Fruit fly (Drosophila melanogaster) whole organism, embryonic: Measurements from ENCODE around the gene CG15406.

Experiments
- ATbp ChIP-seq: fragments of 200-800 bp; sonication (Bioruptor generic); optimal IDR thresholded peaks from 2 replicates; lab custom pipeline; 2017; ENCODE audit warnings: missing biosample characterization, mild to moderate bottlenecking, missing genetic modification characterization, missing genetic modification reagents
- Asciz ChIP-seq: fragments of 200-800 bp; sonication (Bioruptor generic); optimal IDR thresholded peaks from 2 replicates; lab custom pipeline; 2017; ENCODE audit warnings: missing biosample characterization, mild to moderate bottlenecking, missing genetic modification characterization, missing genetic modification reagents
- Atf6 ChIP-seq: fragments of 200-800 bp; sonication (Bioruptor generic); IDR thresholded peaks from 2 replicates; pipeline ENCODE4 v1.3.6; 2022; ENCODE audit warnings: missing biosample characterization, missing genetic modification characterization
- B-H1 ChIP-seq: fragments of 200-800 bp; sonication (Bioruptor generic); IDR thresholded peaks from 3 replicates; pipeline ENCODE4 v1.3.6; 2022; ENCODE audit warnings: missing biosample characterization, missing genetic modification characterization
- Bgb ChIP-seq: fragments of 200-800 bp; sonication (Bioruptor generic); IDR thresholded peaks from 2 replicates; pipeline ENCODE4 v1.3.6; 2022; ENCODE audit warnings: missing biosample characterization, missing genetic modification characterization; ENCODE audit not compliant: partially characterized antibody
- CG10209 ChIP-seq: fragments of 200-800 bp; sonication (Bioruptor generic); optimal IDR thresholded peaks from 3 replicates; lab custom pipeline; 2017; ENCODE audit warnings: missing biosample characterization, mild to moderate bottlenecking, missing genetic modification characterization, missing genetic modification reagents
- CG10565 ChIP-seq: fragments of 200-800 bp; sonication (Bioruptor generic); optimal IDR thresholded peaks from 3 replicates; lab custom pipeline; 2016; ENCODE audit warnings: missing biosample characterization, mild to moderate bottlenecking, missing genetic modification characterization
- CG11093 ChIP-seq: fragments of 200-800 bp; sonication (Bioruptor generic); IDR thresholded peaks from 3 replicates; pipeline ENCODE4 v1.3.6; 2022; ENCODE audit warnings: missing biosample characterization, missing genetic modification characterization
- CG11456 ChIP-seq: fragments of 200-800 bp; sonication (Bioruptor generic); IDR thresholded peaks from 3 replicates; pipeline ENCODE4 v1.3.6; 2022; ENCODE audit warnings: missing biosample characterization, missing genetic modification characterization
- CG11560 ChIP-seq: fragments of 200-800 bp; sonication (Bioruptor generic); IDR thresholded peaks from 3 replicates; pipeline ENCODE4 v1.3.6; 2022; ENCODE audit warnings: missing biosample characterization, missing genetic modification characterization
- CG12071 ChIP-seq: fragments of 200-800 bp; sonication (Bioruptor generic); optimal IDR thresholded peaks from 3 replicates; lab custom pipeline; 2018; ENCODE audit warnings: missing biosample characterization, mild to moderate bottlenecking, missing genetic modification characterization
- CG14965 ChIP-seq: fragments of 200-800 bp; sonication (Bioruptor generic); optimal IDR thresholded peaks from 2 replicates; lab custom pipeline; 2016; ENCODE audit warnings: missing biosample characterization, missing genetic modification characterization, borderline replicate concordance
- CG15479 ChIP-seq: fragments of 200-800 bp; sonication (Bioruptor generic); optimal IDR thresholded peaks from 3 replicates; lab custom pipeline; 2019; ENCODE audit warnings: missing biosample characterization, mild to moderate bottlenecking, missing genetic modification characterization, moderate library complexity
- CG1832 ChIP-seq: fragments of 200-800 bp; sonication (Bioruptor generic); optimal IDR thresholded peaks from 2 replicates; lab custom pipeline; 2017; ENCODE audit warnings: missing biosample characterization, mild to moderate bottlenecking, missing genetic modification characterization, inconsistent platforms
- CG31365 ChIP-seq: fragments of 200-800 bp; sonication (Bioruptor generic); optimal IDR thresholded peaks from 2 replicates; lab custom pipeline; 2018; ENCODE audit warnings: missing biosample characterization, mild to moderate bottlenecking, missing genetic modification characterization
- CG32532 ChIP-seq: fragments of 200-800 bp; sonication (Bioruptor generic); IDR thresholded peaks from 2 replicates; pipeline ENCODE4 v1.3.6; 2022; ENCODE audit warnings: missing biosample characterization, missing genetic modification characterization
- CG43689 ChIP-seq: fragments of 200-800 bp; sonication (Bioruptor generic); IDR thresholded peaks from 2 replicates; pipeline ENCODE4 v1.3.6; 2022; ENCODE audit warnings: missing biosample characterization, missing genetic modification characterization
- CG4404 ChIP-seq: fragments of 200-800 bp; sonication (Bioruptor generic); IDR thresholded peaks from 2 replicates; pipeline ENCODE4 v1.3.6; 2022; ENCODE audit warnings: missing biosample characterization, missing genetic modification characterization
- CG9727 ChIP-seq: fragments of 200-800 bp; sonication (Bioruptor generic); optimal IDR thresholded peaks from 3 replicates; lab custom pipeline; 2017; ENCODE audit warnings: missing biosample characterization, mild to moderate bottlenecking, missing genetic modification characterization
- Camta ChIP-seq: fragments of 200-800 bp; sonication (Bioruptor generic); optimal IDR thresholded peaks from 2 replicates; lab custom pipeline; 2016; ENCODE audit warnings: missing biosample characterization, missing genetic modification characterization
- CkIIα-i1 ChIP-seq: fragments of 200-800 bp; sonication (Bioruptor generic); IDR thresholded peaks from 2 replicates; pipeline ENCODE4 v1.3.6; 2022; ENCODE audit warnings: missing biosample characterization, missing genetic modification characterization
- Fer1 ChIP-seq: fragments of 200-800 bp; sonication (Bioruptor generic); optimal IDR thresholded peaks from 2 replicates; lab custom pipeline; 2017; ENCODE audit warnings: missing biosample characterization, mild to moderate bottlenecking, missing genetic modification characterization
- Hmr ChIP-seq: fragments of 200-800 bp; sonication (Bioruptor generic); optimal IDR thresholded peaks from 3 replicates; lab custom pipeline; 2017; ENCODE audit warnings: mild to moderate bottlenecking, missing biosample characterization, missing genetic modification reagents, missing genetic modification characterization
- Jarid2 ChIP-seq: fragments of 200-800 bp; sonication (Bioruptor generic); optimal IDR thresholded peaks from 3 replicates; lab custom pipeline; 2017; ENCODE audit warnings: mild to moderate bottlenecking, missing biosample characterization, missing genetic modification reagents, missing genetic modification characterization
- MBD-R2 ChIP-seq: fragments of 200-800 bp; sonication (Bioruptor generic); IDR thresholded peaks from 2 replicates; pipeline ENCODE4 v1.3.6; 2022; ENCODE audit warnings: missing biosample characterization, missing genetic modification characterization
- PHDP ChIP-seq: fragments of 200-800 bp; sonication (Bioruptor generic); optimal IDR thresholded peaks from 3 replicates; lab custom pipeline; 2018; ENCODE audit warnings: missing biosample characterization, mild to moderate bottlenecking, missing genetic modification characterization, moderate library complexity
- Stat92E ChIP-seq, 3 experiments: fragments of >200 bp in 2 of 3; fragments of 200-800 bp in 1 of 3; sonication (Bioruptor generic) in 1 of 3; optimal IDR thresholded peaks; 2 replicates each; lab custom pipeline; 2017 to 2019; ENCODE audit warnings: missing biosample characterization in 3 of 3, missing genetic modification characterization in 3 of 3, mild to moderate bottlenecking in 1 of 3, moderate library complexity in 1 of 3
- Trl ChIP-seq, 3 experiments: fragments of >200 bp in 2 of 3; fragments of 200-800 bp in 1 of 3; sonication (Bioruptor generic) in 1 of 3; optimal IDR thresholded peaks; 2 replicates in 1 of 3; 3 replicates in 2 of 3; lab custom pipeline; 2016 to 2017; ENCODE audit warnings: missing biosample characterization in 1 of 3, missing genetic modification characterization in 1 of 3
- Vsx1 ChIP-seq: fragments of 200-800 bp; sonication (Bioruptor generic); optimal IDR thresholded peaks from 2 replicates; lab custom pipeline; 2017; ENCODE audit warnings: missing biosample characterization, mild to moderate bottlenecking, missing genetic modification characterization, missing genetic modification reagents
- chn ChIP-seq: fragments of 200-800 bp; sonication (Bioruptor generic); optimal IDR thresholded peaks from 2 replicates; lab custom pipeline; 2016; ENCODE audit warnings: missing biosample characterization, missing genetic modification characterization
- crp ChIP-seq, 2 experiments: fragments of 200-800 bp; sonication (Bioruptor generic); optimal IDR thresholded peaks; 2 replicates in 1 of 2; 3 replicates in 1 of 2; lab custom pipeline; 2017; ENCODE audit warnings: missing biosample characterization in 2 of 2, missing genetic modification characterization in 2 of 2, mild to moderate bottlenecking in 1 of 2, moderate library complexity in 1 of 2
- cwo ChIP-seq: fragments of 200-800 bp; sonication (Bioruptor generic); optimal IDR thresholded peaks from 3 replicates; lab custom pipeline; 2017; ENCODE audit warnings: missing biosample characterization, missing genetic modification characterization, mild to moderate bottlenecking, moderate library complexity, missing genetic modification reagents
- ems ChIP-seq: fragments of 200-800 bp; sonication (Bioruptor generic); optimal IDR thresholded peaks from 3 replicates; lab custom pipeline; 2016; ENCODE audit warnings: missing biosample characterization, missing genetic modification characterization
- hth ChIP-seq: fragments of >200 bp; optimal IDR thresholded peaks from 2 replicates; lab custom pipeline; 2017; ENCODE audit warnings: inconsistent platforms
- nerfin-1 ChIP-seq: fragments of 200-800 bp; sonication (Bioruptor generic); optimal IDR thresholded peaks from 3 replicates; lab custom pipeline; 2019; ENCODE audit warnings: missing biosample characterization, mild to moderate bottlenecking, missing genetic modification characterization, moderate library complexity
- nmo ChIP-seq: fragments of 200-800 bp; sonication (Bioruptor generic); optimal IDR thresholded peaks from 2 replicates; lab custom pipeline; 2018; ENCODE audit warnings: missing biosample characterization, mild to moderate bottlenecking, missing genetic modification characterization, moderate library complexity
- otp ChIP-seq: fragments of 200-800 bp; sonication (Bioruptor generic); IDR thresholded peaks from 3 replicates; pipeline ENCODE4, ENCODE4 v1.3.6; 2022; ENCODE audit warnings: missing biosample characterization, missing genetic modification characterization
- pnt ChIP-seq: fragments of 200-800 bp; sonication (Bioruptor generic); optimal IDR thresholded peaks from 3 replicates; lab custom pipeline; 2016; ENCODE audit warnings: missing biosample characterization, missing genetic modification characterization
- row ChIP-seq: fragments of 200-800 bp; sonication (Bioruptor generic); IDR thresholded peaks from 3 replicates; pipeline ENCODE4 v1.3.6; 2022; ENCODE audit warnings: missing biosample characterization, missing genetic modification characterization
- seq ChIP-seq: fragments of 200-800 bp; sonication (Bioruptor generic); IDR thresholded peaks from 2 replicates; pipeline ENCODE4 v1.3.6; 2022; ENCODE audit warnings: missing biosample characterization, missing genetic modification characterization
- shn ChIP-seq: fragments of 200-800 bp; sonication (Bioruptor generic); optimal IDR thresholded peaks from 3 replicates; lab custom pipeline; 2016; ENCODE audit warnings: missing biosample characterization, missing genetic modification characterization
- tll ChIP-seq, 2 experiments: fragments of 200-800 bp in 1 of 2; fragments of >200 bp in 1 of 2; sonication (Bioruptor generic) in 1 of 2; optimal IDR thresholded peaks; 2 replicates each; lab custom pipeline; 2017 to 2019; ENCODE audit warnings: missing biosample characterization in 2 of 2, missing genetic modification characterization in 2 of 2, mild to moderate bottlenecking in 1 of 2, moderate library complexity in 1 of 2
- zen ChIP-seq: fragments of 200-800 bp; sonication (Bioruptor generic); optimal IDR thresholded peaks from 3 replicates; lab custom pipeline; 2018; ENCODE audit warnings: missing biosample characterization, mild to moderate bottlenecking, missing genetic modification characterization, moderate library complexity

CG15406 gene

dm6 chr2L:3301755-3302499 lies 7.1 kb upstream of the CG15406 start (continued):
- TF ChIP-seq CG9727 (peak; percentile 100), CG11456 (peak; percentile 100), pnt (peak; percentile 100), crp (GFP tag; optimal IDR thresholded peaks at IDR 0.05; lab: Kevin White, UChicago) (peak; percentile 20 to 79)

dm6 chr2L:3302958-3303842 lies 5.8 kb upstream of the CG15406 start, which contains the start of gene CG9663:
Gene CG9663 (minus strand): TSS chr2L:3303130.
- TF ChIP-seq Hmr (GFP tag; lab: Kevin White, UChicago) (no peak), Vsx1 (GFP tag; lab: Kevin White, UChicago) (no peak), CG12071 (GFP tag; lab: Kevin White, UChicago) (peak; percentile 39), chn (peak; percentile 4), nmo (peak; percentile 17), cwo (GFP tag; lab: Kevin White, UChicago) (peak; percentile 42), Fer1 (GFP tag; lab: Kevin White, UChicago) (peak; percentile 60), CG4404 (GFP tag; lab: Robert Waterston, UW) (peak; percentile 27; the same call in 1 of the 2 replicates), row (GFP tag; lab: Robert Waterston, UW) (peak; percentile 49; the same call in 2 of the 3 replicates), ems (no peak), ATbp (GFP tag; lab: Kevin White, UChicago) (no peak), CG10565 (GFP tag; lab: Kevin White, UChicago) (no peak), pnt (no peak), PHDP (tag; lab: Kevin White, UChicago) (peak; percentile 29), Jarid2 (GFP tag; lab: Kevin White, UChicago) (peak; percentile 82), hth (lab: Kevin White, UChicago) (no peak), CG31365 (tag; lab: Kevin White, UChicago) (no peak), CG32532 (GFP tag; lab: Robert Waterston, UW) (0 out of 2 replicates have a peak, but pooled peaks have one; percentile 46), CG9727 (peak; percentile 6), Stat92E (GFP tag; optimal IDR thresholded peaks at IDR 0.05; lab: Kevin White, UChicago) (peak in 1 of 3 experiments; percentile 59), otp (no peak; the same call in 2 of the 3 replicates), Camta (GFP tag; lab: Kevin White, UChicago) (no peak), CG11093 (GFP tag; lab: Robert Waterston, UW) (no peak), CG14965 (GFP tag; lab: Kevin White, UChicago) (no peak), Atf6 (GFP tag; lab: Robert Waterston, UW) (peak; percentile 14; the same call in 1 of the 2 replicates), MBD-R2 (no peak; the same call in 1 of the 2 replicates), CG43689 (GFP tag; lab: Robert Waterston, UW) (no peak), CG1832 (GFP tag; lab: Kevin White, UChicago) (no peak), CG10209 (GFP tag; lab: Kevin White, UChicago) (no peak), CG11560 (tag; lab: Robert Waterston, UW) (peak; percentile 92), zen (tag; lab: Kevin White, UChicago) (no peak), seq (GFP tag; lab: Robert Waterston, UW) (peak; percentile 88; the same call in 1 of the 2 replicates), B-H1 (GFP tag; lab: Robert Waterston, UW) (peak; percentile 28; the same call in 1 of the 3 replicates), tll (GFP tag; optimal IDR thresholded peaks at IDR 0.05; lab: Kevin White, UChicago) (no peak), nerfin-1 (tag; lab: Kevin White, UChicago) (peak; percentile 27), CG15479 (GFP tag; lab: Kevin White, UChicago) (no peak), Asciz (peak; percentile 20), Trl (optimal IDR thresholded peaks at IDR 0.05; lab: Kevin White, UChicago) (peak; percentile 88 to 89), Trl (GFP tag; optimal IDR thresholded peaks at IDR 0.05; lab: Kevin White, UChicago) (peak; percentile 71), CkIIα-i1 (GFP tag; lab: Robert Waterston, UW) (no peak), shn (GFP tag; lab: Kevin White, UChicago) (peak; percentile 50), Bgb (GFP tag; lab: Robert Waterston, UW) (no peak)
